Worm (Caenorhabditis elegans): Measurements from ENCODE around the gene F28A12.10.

- TF ChIP-seq him-1 (tag; optimal IDR thresholded peaks at IDR 0.05) (no peak), dao-5 (tag; optimal IDR thresholded peaks at IDR 0.05) (no peak), W03F9.2 (tag; optimal IDR thresholded peaks at IDR 0.05) (no peak)
Observed at ce11 chrV:8686764-8687163, 49.2 kb upstream of the F28A12.10 start, which contains the start of gene ZC190.7.

All from whole organism, L4/young adult.